Worm (Caenorhabditis elegans) whole organism, young adult: ENCODE data around the gene emb-1.

Source experiments
- F57C9.4 ChIP-seq: sonication (generic microtip); optimal IDR thresholded peaks from 2 replicates; lab custom pipeline; 2017; ENCODE audit warnings: mild to moderate bottlenecking, missing genetic modification characterization, missing compliant biosample characterization
- ama-1 ChIP-seq, 3 experiments: fragments of 150-350 bp in 1 of 3; sonication (generic microtip) in 2 of 3; optimal IDR thresholded peaks; 2 replicates each; lab custom pipeline; 2014 to 2018; ENCODE audit warnings: missing biosample characterization in 2 of 3, missing genetic modification characterization in 2 of 3, missing genetic modification reagents in 2 of 3
- attf-5 ChIP-seq: fragments of 200-800 bp; sonication (Bioruptor generic); optimal IDR thresholded peaks from 2 replicates; lab custom pipeline; 2018; ENCODE audit warnings: mild to moderate bottlenecking, missing genetic modification characterization, missing compliant biosample characterization
- die-1 ChIP-seq: sonication (generic microtip); optimal IDR thresholded peaks from 2 replicates; lab custom pipeline; 2016; ENCODE audit warnings: missing genotype, mild to moderate bottlenecking, missing genetic modification characterization, missing compliant biosample characterization
- dox-1 ChIP-seq: fragments of 200-800 bp; sonication (Bioruptor generic); IDR thresholded peaks from 2 replicates; pipeline ENCODE4 v1.3.6; 2022; ENCODE audit warnings: missing genetic modification reagents, missing genetic modification characterization, missing compliant biosample characterization
- dpl-1 ChIP-seq: fragments of 150-350 bp; optimal IDR thresholded peaks from 2 replicates; lab custom pipeline; 2014; ENCODE audit warnings: missing biosample characterization, missing genetic modification reagents, missing genetic modification characterization
- hmg-20 ChIP-seq: fragments of 200-800 bp; sonication (Bioruptor generic); IDR thresholded peaks from 2 replicates; pipeline ENCODE4 v1.3.6; 2022; ENCODE audit warnings: missing genetic modification reagents, missing genetic modification characterization, missing compliant biosample characterization
- lin-54 ChIP-seq: fragments of 200-800 bp; sonication (Bioruptor generic); optimal IDR thresholded peaks from 2 replicates; lab custom pipeline; 2018; ENCODE audit warnings: mild to moderate bottlenecking, missing genetic modification characterization, missing compliant biosample characterization
- nhr-120 ChIP-seq: fragments of 200-800 bp; sonication (Bioruptor generic); IDR thresholded peaks from 2 replicates; pipeline ENCODE4 v1.3.6; 2022; ENCODE audit warnings: missing genetic modification characterization, missing compliant biosample characterization
- sdz-38 ChIP-seq: sonication (generic microtip); optimal IDR thresholded peaks from 2 replicates; lab custom pipeline; 2016; ENCODE audit warnings: missing genotype, missing genetic modification characterization, missing compliant biosample characterization
- snpc-4 ChIP-seq, 5 experiments: fragments of 150-350 bp in 1 of 5; sonication (generic microtip) in 4 of 5; optimal IDR thresholded peaks; 2 replicates each; lab custom pipeline; 2014 to 2018; ENCODE audit warnings: missing genetic modification characterization in 5 of 5, missing biosample characterization in 3 of 5, antibody characterized with exemption in 2 of 5, mild to moderate bottlenecking in 2 of 5, missing compliant biosample characterization in 2 of 5, missing genotype in 2 of 5, moderate library complexity in 2 of 5, missing genetic modification reagents in 1 of 5
- unc-62 ChIP-seq: fragments of 150-350 bp; optimal IDR thresholded peaks from 2 replicates; lab custom pipeline; 2014; ENCODE audit warnings: missing biosample characterization, missing genetic modification reagents, missing genetic modification characterization
- xnd-1 ChIP-seq: sonication (generic microtip); optimal IDR thresholded peaks from 2 replicates; lab custom pipeline; 2016; ENCODE audit warnings: missing genotype, missing genetic modification reagents, missing genetic modification characterization, missing compliant biosample characterization

ce11 chrIII:5141935-5142334 is 31.3 kb upstream of the emb-1 start:
- TF ChIP-seq attf-5 (GFP tag; lab: Kevin White, UChicago) (no peak), die-1 (no peak), dpl-1 (GFP tag; lab: Kevin White, UChicago) (no peak), xnd-1 (tag; lab: Kevin White, UChicago) (no peak), F57C9.4 (no peak), dox-1 (GFP tag; lab: Robert Waterston, UW) (no peak), lin-54 (GFP tag; lab: Kevin White, UChicago) (no peak), hmg-20 (GFP tag; lab: Robert Waterston, UW) (no peak), snpc-4 (GFP tag; optimal IDR thresholded peaks at IDR 0.05; lab: Kevin White, UChicago) (no peak), snpc-4 (tag; optimal IDR thresholded peaks at IDR 0.05; lab: Kevin White, UChicago) (no peak), sdz-38 (tag; lab: Kevin White, UChicago) (no peak), unc-62 (GFP tag; lab: Kevin White, UChicago) (peak; percentile 5), ama-1 (optimal IDR thresholded peaks at IDR 0.05; lab: Kevin White, UChicago) (no peak), ama-1 (GFP tag; optimal IDR thresholded peaks at IDR 0.05; lab: Kevin White, UChicago) (no peak), nhr-120 (GFP tag; lab: Robert Waterston, UW) (no peak)
